Worm (Caenorhabditis elegans): ENCODE measurements around the gene F44A2.3.

Gene F44A2.3

DNA sequence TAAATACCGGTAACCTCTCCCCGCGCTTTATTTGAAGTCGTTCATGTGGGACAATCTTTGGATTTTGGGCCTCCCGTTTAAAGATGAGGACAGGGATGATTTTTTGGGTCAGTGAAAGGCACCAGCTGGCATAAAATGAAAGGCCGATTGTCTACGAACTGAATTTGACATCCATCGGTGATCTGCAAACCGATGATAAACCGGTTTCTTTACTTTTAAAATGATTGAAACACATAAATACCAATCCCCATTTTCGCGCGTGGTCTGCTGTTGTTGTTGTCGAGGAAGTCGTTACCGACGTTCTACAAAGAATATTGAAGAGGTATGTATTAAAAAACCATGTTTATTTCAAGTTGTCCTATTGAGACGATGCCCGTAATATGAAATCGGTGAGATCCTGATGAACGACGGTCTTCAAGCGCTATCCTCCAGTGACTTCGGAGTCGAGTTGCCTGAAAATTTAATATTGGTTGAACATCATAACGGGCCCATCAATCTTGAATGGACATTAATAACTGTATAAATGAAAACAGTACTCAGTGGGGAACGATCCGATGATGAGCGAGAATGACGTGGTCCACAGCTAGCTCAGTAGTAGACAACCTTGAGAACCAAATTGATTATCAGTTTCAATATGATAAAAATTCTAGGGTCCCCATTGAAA, 37.9 kb downstream of the F44A2.3 start (continued):
- no peak for TF ChIP-seq ama-1 (optimal IDR thresholded peaks at IDR 0.05)
- TF ChIP-seq madf-9 (GFP tag; conservative IDR thresholded peaks at IDR 0.05), result 0 out of 2 replicates have a peak, but pooled peaks have one; percentile 45
- no peak for TF ChIP-seq R02D3.7 (tag; optimal IDR thresholded peaks at IDR 0.05)
- TF ChIP-seq T26A8.4 (GFP tag; IDR thresholded peaks at IDR 0.05), result peak; percentile 91; the same call in 1 of the 2 replicates
- no peak for TF ChIP-seq egl-27 (tag; optimal IDR thresholded peaks at IDR 0.05)
- TF ChIP-seq aha-1 (tag), result peak; percentile 96

DNA sequence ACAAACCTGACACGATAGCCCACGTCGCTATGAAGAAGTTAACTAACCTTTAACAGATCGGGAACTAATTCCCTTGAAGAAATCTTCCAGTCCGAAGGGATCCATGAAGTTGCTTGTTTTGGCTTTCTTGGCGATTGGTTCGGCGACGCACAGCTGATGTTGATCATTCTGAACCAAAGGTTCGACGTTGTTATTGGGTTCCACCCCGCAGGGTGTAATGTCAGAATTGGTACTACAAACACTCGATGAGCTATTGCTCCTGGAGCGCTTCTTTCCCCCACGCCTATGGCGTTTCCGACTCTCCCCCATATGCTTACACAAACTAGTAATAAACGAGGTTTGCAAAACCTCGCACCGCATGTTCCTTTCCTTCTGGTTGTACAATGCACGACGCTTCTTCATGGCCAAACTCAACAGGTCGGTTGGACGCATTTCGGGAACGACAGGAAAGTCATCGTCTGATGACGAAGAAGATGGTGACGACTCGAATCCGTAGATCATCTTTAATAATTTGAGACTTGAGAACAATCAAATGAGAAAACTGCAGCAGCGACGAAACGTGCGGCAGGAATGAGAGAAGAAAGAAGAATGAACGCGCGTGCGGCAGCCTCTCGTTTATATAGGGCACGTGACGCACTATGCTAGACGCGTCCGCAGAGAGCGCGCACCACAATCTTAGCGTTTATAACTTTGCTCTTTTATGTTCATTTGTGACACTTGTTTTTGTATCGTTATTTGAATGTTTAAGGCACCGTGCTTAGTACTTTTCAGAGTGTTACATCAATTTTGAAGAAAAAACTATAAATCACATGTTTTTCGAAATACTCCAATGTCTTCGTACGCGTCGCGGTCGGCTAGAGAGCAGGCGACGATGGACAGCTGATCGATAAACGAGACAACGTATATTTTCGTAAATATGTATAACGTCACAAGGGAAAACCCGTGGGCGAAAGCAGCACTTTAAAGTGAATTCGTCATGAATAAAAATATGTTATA, 38.7 kb downstream of the F44A2.3 start, which contains the start of gene tos-1:
Gene tos-1, minus strand, starts transcription at position 575 of the 996 bp plus-strand sequence.
- TF ChIP-seq lin-1 (GFP tag; IDR thresholded peaks at IDR 0.05), result peak; percentile 74
- peak; percentile 100 for TF ChIP-seq hlh-11 (tag; optimal IDR thresholded peaks at IDR 0.05)
- TF ChIP-seq ctbp-1 (GFP tag; IDR thresholded peaks at IDR 0.05), result peak; percentile 97
- TF ChIP-seq arid-1 (GFP tag; conservative IDR thresholded peaks at IDR 0.05), result peak; percentile 61
- peak; percentile 82 for TF ChIP-seq zag-1 (tag; optimal IDR thresholded peaks at IDR 0.05)
- TF ChIP-seq mxl-3 (GFP tag; optimal IDR thresholded peaks at IDR 0.05), result peak; percentile 95
- peak; percentile 96 for TF ChIP-seq T26A8.4 (GFP tag; IDR thresholded peaks at IDR 0.05)
- TF ChIP-seq nhr-48 (tag; optimal IDR thresholded peaks at IDR 0.05), result peak; percentile 97
- peak; percentile 94 for TF ChIP-seq nhr-10 (tag; optimal IDR thresholded peaks at IDR 0.05)
- peak; percentile 84 for TF ChIP-seq dpl-1 (GFP tag; optimal IDR thresholded peaks at IDR 0.05)
- TF ChIP-seq egl-27 (tag; optimal IDR thresholded peaks at IDR 0.05), result no peak
- TF ChIP-seq zfp-3 (GFP tag; conservative IDR thresholded peaks at IDR 0.05), result peak; percentile 98
- TF ChIP-seq D1046.2 (GFP tag; IDR thresholded peaks at IDR 0.05), result peak; percentile 90; the same call in 1 of the 2 replicates
- peak; percentile 100 for TF ChIP-seq ama-1 (optimal IDR thresholded peaks at IDR 0.05)
- peak; percentile 99 for TF ChIP-seq nhr-11 (tag; optimal IDR thresholded peaks at IDR 0.05)
- TF ChIP-seq madf-5 (GFP tag; IDR thresholded peaks at IDR 0.05), result peak; percentile 48 to 90; a peak in 1 of 4 replicates
- no peak for TF ChIP-seq zip-11 (GFP tag; IDR thresholded peaks at IDR 0.05)
- TF ChIP-seq lin-29 (GFP tag; IDR thresholded peaks at IDR 0.05), result peak; percentile 91
- peak; percentile 68 for TF ChIP-seq duxl-1 (tag; optimal IDR thresholded peaks at IDR 0.05; ENCODE audit: poor library complexity)
- TF ChIP-seq lim-7 (GFP tag; IDR thresholded peaks at IDR 0.05), result peak; percentile 36; the same call in 1 of the 2 replicates
- peak; percentile 98 for TF ChIP-seq fkh-10 (GFP tag; optimal IDR thresholded peaks at IDR 0.05)
- peak; percentile 95 for TF ChIP-seq saeg-2 (GFP tag; IDR thresholded peaks at IDR 0.05)
- peak; percentile 95 for TF ChIP-seq F37D6.2 (tag; optimal IDR thresholded peaks at IDR 0.05)
- peak; percentile 87 for TF ChIP-seq daf-19 (GFP tag; conservative IDR thresholded peaks at IDR 0.05)
- peak; percentile 98 for TF ChIP-seq madf-9 (GFP tag; conservative IDR thresholded peaks at IDR 0.05)
- peak; percentile 49 for TF ChIP-seq aly-2 (tag; optimal IDR thresholded peaks at IDR 0.05)
- TF ChIP-seq mes-2 (tag; optimal IDR thresholded peaks at IDR 0.05; ENCODE audit: poor library complexity, severe bottlenecking), result peak; percentile 78
- TF ChIP-seq egl-43 (GFP tag; IDR thresholded peaks at IDR 0.05), result no peak
- peak; percentile 43 for TF ChIP-seq cey-2 (tag; optimal IDR thresholded peaks at IDR 0.05; ENCODE audit: borderline replicate concordance, insufficient read depth)
- peak; percentile 100 for TF ChIP-seq aha-1 (tag)
- TF ChIP-seq nhr-25 (tag; optimal IDR thresholded peaks at IDR 0.05; ENCODE audit: borderline replicate concordance, insufficient read depth), result peak; percentile 96
- peak; percentile 51 for TF ChIP-seq sdz-12 (GFP tag; optimal IDR thresholded peaks at IDR 0.05)
- TF ChIP-seq dmd-6 (GFP tag; IDR thresholded peaks at IDR 0.05), result peak; percentile 99
- TF ChIP-seq unc-39 (tag; optimal IDR thresholded peaks at IDR 0.05), result peak; percentile 63
- no peak for TF ChIP-seq dmd-8 (GFP tag; IDR thresholded peaks at IDR 0.05)
- peak; percentile 58 for TF ChIP-seq lin-15B (tag; optimal IDR thresholded peaks at IDR 0.05)
- peak; percentile 58 for TF ChIP-seq unc-130 (GFP tag; optimal IDR thresholded peaks at IDR 0.05)
- peak; percentile 92 to 96 for TF ChIP-seq hif-1 (tag; optimal IDR thresholded peaks at IDR 0.05)
- peak; percentile 65 for TF ChIP-seq nhr-76 (tag; optimal IDR thresholded peaks at IDR 0.05)
- no peak for TF ChIP-seq nhr-111 (GFP tag; optimal IDR thresholded peaks at IDR 0.05)
- peak; percentile 95 for TF ChIP-seq gei-8 (GFP tag; optimal IDR thresholded peaks at IDR 0.05)
- TF ChIP-seq spr-1 (tag; optimal IDR thresholded peaks at IDR 0.05), result peak; percentile 90
- TF ChIP-seq tag-97 (GFP tag; IDR thresholded peaks at IDR 0.05), result no peak
